Worm (Caenorhabditis elegans) whole organism, L1 larva: Measurements from ENCODE around the gene srw-137.

Experiments
- C04F5.9 ChIP-seq: sonication (generic microtip); optimal IDR thresholded peaks from 2 replicates; lab custom pipeline; 2016; ENCODE audit warnings: missing genetic modification characterization, missing compliant biosample characterization
- C16A3.4 ChIP-seq: fragments of 150-350 bp; optimal IDR thresholded peaks from 2 replicates; lab custom pipeline; 2014; ENCODE audit warnings: missing biosample characterization, missing genetic modification characterization
- F16B12.6 ChIP-seq: fragments of 150-350 bp; optimal IDR thresholded peaks from 2 replicates; lab custom pipeline; 2014; ENCODE audit warnings: missing biosample characterization, missing genetic modification characterization
- alr-1 ChIP-seq: fragments of 200-800 bp; sonication (Bioruptor generic); optimal IDR thresholded peaks from 2 replicates; lab custom pipeline; 2018; ENCODE audit warnings: borderline replicate concordance, mild to moderate bottlenecking, missing genetic modification characterization, missing compliant biosample characterization
- ama-1 ChIP-seq: fragments of 150-350 bp; optimal IDR thresholded peaks from 2 replicates; lab custom pipeline; 2014
- ceh-82 ChIP-seq, 3 experiments: fragments of 150-350 bp in 1 of 3; sonication (generic microtip) in 2 of 3; optimal IDR thresholded peaks; 2 replicates each; lab custom pipeline; 2014 to 2017; ENCODE audit warnings: missing biosample characterization in 3 of 3, missing genetic modification characterization in 3 of 3
- ces-1 ChIP-seq: fragments of 150-350 bp; optimal IDR thresholded peaks from 2 replicates; lab custom pipeline; 2014; ENCODE audit warnings: missing biosample characterization, missing genetic modification reagents, missing genetic modification characterization
- dsc-1 ChIP-seq: sonication (generic microtip); optimal IDR thresholded peaks from 2 replicates; lab custom pipeline; 2016; ENCODE audit warnings: mild to moderate bottlenecking, missing genetic modification characterization, missing compliant biosample characterization
- egl-13 ChIP-seq: sonication (generic microtip); optimal IDR thresholded peaks from 2 replicates; lab custom pipeline; 2016; ENCODE audit warnings: missing genotype, missing genetic modification reagents, missing genetic modification characterization, missing compliant biosample characterization
- egl-27 ChIP-seq, 2 experiments: fragments of 150-350 bp in 1 of 2; sonication (generic microtip); optimal IDR thresholded peaks; 3 replicates each; lab custom pipeline; 2017 to 2018; ENCODE audit warnings: missing biosample characterization in 2 of 2, missing genetic modification characterization in 2 of 2, missing genetic modification reagents in 2 of 2
- elt-3 ChIP-seq, 6 experiments: fragments of 150-350 bp in 1 of 6; sonication (generic microtip); optimal IDR thresholded peaks; 2 replicates each; lab custom pipeline; 2017 to 2018; ENCODE audit warnings: missing biosample characterization in 6 of 6, missing genetic modification characterization in 6 of 6, inconsistent platforms in 1 of 6
- ets-5 ChIP-seq: fragments of 200-800 bp; sonication (Bioruptor generic); IDR thresholded peaks from 2 replicates; pipeline ENCODE4 v1.3.6; 2022; ENCODE audit warnings: missing genetic modification characterization, missing compliant biosample characterization
- fkh-10 ChIP-seq: sonication (generic microtip); optimal IDR thresholded peaks from 2 replicates; lab custom pipeline; 2017; ENCODE audit warnings: missing biosample characterization, missing genetic modification reagents, missing genetic modification characterization
- grh-1 ChIP-seq: fragments of 200-800 bp; sonication (Bioruptor generic); IDR thresholded peaks from 2 replicates; pipeline ENCODE4 v1.3.6; 2022; ENCODE audit warnings: missing genetic modification reagents, missing genetic modification characterization, missing compliant biosample characterization
- hlh-17 ChIP-seq: fragments of 200-800 bp; sonication (Bioruptor generic); optimal IDR thresholded peaks from 2 replicates; lab custom pipeline; 2018; ENCODE audit warnings: missing genetic modification characterization, mild to moderate bottlenecking, missing compliant biosample characterization, moderate library complexity, borderline replicate concordance
- irx-1 ChIP-seq: sonication (generic microtip); optimal IDR thresholded peaks from 2 replicates; lab custom pipeline; 2016; ENCODE audit warnings: missing genetic modification characterization, missing compliant biosample characterization
- lin-15B ChIP-seq: fragments of 150-350 bp; sonication (generic microtip); optimal IDR thresholded peaks from 3 replicates; lab custom pipeline; 2014; ENCODE audit warnings: missing biosample characterization, missing genetic modification characterization
- lin-35 ChIP-seq, 2 experiments: fragments of 150-350 bp; optimal IDR thresholded peaks; 2 replicates each; lab custom pipeline; 2014; ENCODE audit warnings: missing biosample characterization in 2 of 2, missing genetic modification characterization in 2 of 2, missing genetic modification reagents in 2 of 2
- lsy-2 ChIP-seq, 2 experiments: fragments of 150-350 bp; optimal IDR thresholded peaks; 2 replicates each; lab custom pipeline; 2014; ENCODE audit warnings: missing biosample characterization in 2 of 2, missing genetic modification characterization in 2 of 2
- mab-9 ChIP-seq: fragments of 200-800 bp; sonication (Bioruptor generic); IDR thresholded peaks from 2 replicates; pipeline ENCODE4 v1.3.6; 2022; ENCODE audit warnings: missing genetic modification reagents, missing genetic modification characterization, missing compliant biosample characterization
- mdl-1 ChIP-seq, 2 experiments: fragments of 150-350 bp; optimal IDR thresholded peaks; 2 replicates each; lab custom pipeline; 2014 to 2017; ENCODE audit warnings: missing biosample characterization in 2 of 2, missing genetic modification characterization in 2 of 2, inconsistent platforms in 1 of 2
- mep-1 ChIP-seq: fragments of 150-350 bp; optimal IDR thresholded peaks from 2 replicates; lab custom pipeline; 2014; ENCODE audit warnings: missing biosample characterization, missing genetic modification characterization
- nhr-11 ChIP-seq: fragments of 150-350 bp; optimal IDR thresholded peaks from 2 replicates; lab custom pipeline; 2014; ENCODE audit warnings: missing biosample characterization, missing genetic modification characterization
- nhr-12 ChIP-seq: sonication (generic microtip); optimal IDR thresholded peaks from 2 replicates; lab custom pipeline; 2017; ENCODE audit warnings: missing biosample characterization, missing genetic modification characterization
- nhr-19 ChIP-seq: fragments of 200-800 bp; sonication (Bioruptor generic); conservative IDR thresholded peaks from 2 replicates; pipeline ENCODE4 v1.3.6; 2022; ENCODE audit warnings: missing genetic modification characterization, missing compliant biosample characterization
- nhr-237 ChIP-seq: fragments of 150-350 bp; optimal IDR thresholded peaks from 2 replicates; lab custom pipeline; 2014; ENCODE audit warnings: missing biosample characterization, missing genetic modification characterization
- nhr-47 ChIP-seq: sonication (generic microtip); optimal IDR thresholded peaks from 2 replicates; lab custom pipeline; 2016; ENCODE audit warnings: mild to moderate bottlenecking, missing genetic modification characterization, moderate library complexity, missing compliant biosample characterization
- nhr-84 ChIP-seq: sonication (generic microtip); optimal IDR thresholded peaks from 2 replicates; lab custom pipeline; 2017; ENCODE audit warnings: missing biosample characterization, missing genetic modification characterization
- pag-3 ChIP-seq: sonication (generic microtip); optimal IDR thresholded peaks from 2 replicates; lab custom pipeline; 2017; ENCODE audit warnings: missing genetic modification characterization, mild to moderate bottlenecking, missing compliant biosample characterization, antibody characterized with exemption, borderline replicate concordance; ENCODE audit not compliant: insufficient read depth
- pqm-1 ChIP-seq: sonication (generic microtip); optimal IDR thresholded peaks from 3 replicates; lab custom pipeline; 2017; ENCODE audit warnings: missing biosample characterization, missing genetic modification characterization
- rnt-1 ChIP-seq: sonication (generic microtip); optimal IDR thresholded peaks from 2 replicates; lab custom pipeline; 2016; ENCODE audit warnings: mild to moderate bottlenecking, missing genetic modification characterization, moderate library complexity, missing compliant biosample characterization
- skn-1 ChIP-seq: fragments of 150-350 bp; optimal IDR thresholded peaks from 2 replicates; lab custom pipeline; 2014; ENCODE audit warnings: missing biosample characterization, missing genetic modification characterization
- snpc-4 ChIP-seq: fragments of 150-350 bp; optimal IDR thresholded peaks from 2 replicates; lab custom pipeline; 2014; ENCODE audit warnings: missing biosample characterization, missing genetic modification characterization
- snu-23 ChIP-seq: sonication (generic microtip); optimal IDR thresholded peaks from 2 replicates; lab custom pipeline; 2016; ENCODE audit warnings: missing genetic modification characterization, missing compliant biosample characterization
- sox-4 ChIP-seq: sonication (generic microtip); optimal IDR thresholded peaks from 2 replicates; lab custom pipeline; 2016; ENCODE audit warnings: missing genetic modification characterization, missing compliant biosample characterization
- tbx-2 ChIP-seq: sonication (generic microtip); optimal IDR thresholded peaks from 2 replicates; lab custom pipeline; 2016; ENCODE audit warnings: missing genetic modification characterization, missing compliant biosample characterization
- tlp-1 ChIP-seq: fragments of 150-350 bp; optimal IDR thresholded peaks from 2 replicates; lab custom pipeline; 2014; ENCODE audit warnings: missing biosample characterization, missing genetic modification characterization
- unc-30 ChIP-seq: sonication (generic microtip); optimal IDR thresholded peaks from 2 replicates; lab custom pipeline; 2017; ENCODE audit warnings: missing biosample characterization, missing genetic modification characterization
- unc-98 ChIP-seq: fragments of 200-800 bp; sonication (Bioruptor generic); IDR thresholded peaks from 2 replicates; pipeline ENCODE4 v1.3.6; 2022; ENCODE audit warnings: missing genetic modification characterization, missing compliant biosample characterization
- vab-15 ChIP-seq: sonication (generic microtip); optimal IDR thresholded peaks from 2 replicates; lab custom pipeline; 2017; ENCODE audit warnings: missing genotype, mild to moderate bottlenecking, missing genetic modification characterization, missing compliant biosample characterization
- xbp-1 ChIP-seq: sonication (generic microtip); optimal IDR thresholded peaks from 2 replicates; lab custom pipeline; 2016; ENCODE audit warnings: missing genetic modification characterization, missing compliant biosample characterization
- zag-1 ChIP-seq: fragments of 150-350 bp; optimal IDR thresholded peaks from 2 replicates; lab custom pipeline; 2014; ENCODE audit warnings: missing biosample characterization, missing genetic modification characterization
- zip-4 ChIP-seq: fragments of 200-800 bp; sonication (Bioruptor generic); optimal IDR thresholded peaks from 2 replicates; lab custom pipeline; 2018; ENCODE audit warnings: mild to moderate bottlenecking, missing genetic modification characterization, moderate library complexity, missing compliant biosample characterization

The srw-137 gene

ce11 chrV:2927553-2927952 is 16.2 kb downstream of the srw-137 start, which contains the start of gene C31B8.12:
C31B8.12 (minus strand) TSS chrV:2927653.
- TF ChIP-seq ets-5 (no peak), unc-98 (GFP tag; lab: Robert Waterston, UW) (no peak), pqm-1 (tag; lab: Kevin White, UChicago) (no peak), xbp-1 (no peak), lin-35 (GFP tag; optimal IDR thresholded peaks at IDR 0.05; lab: Kevin White, UChicago) (no peak), mdl-1 (tag; optimal IDR thresholded peaks at IDR 0.05; lab: Kevin White, UChicago) (no peak), pag-3 (tag; lab: Kevin White, UChicago) (no peak), skn-1 (tag; lab: Kevin White, UChicago) (no peak), lsy-2 (tag; optimal IDR thresholded peaks at IDR 0.05; lab: Kevin White, UChicago) (no peak), nhr-12 (tag; lab: Kevin White, UChicago) (no peak), elt-3 (tag; optimal IDR thresholded peaks at IDR 0.05; lab: Kevin White, UChicago) (no peak), tlp-1 (no peak)

ce11 chrV:2922594-2922993 is 21.2 kb downstream of the srw-137 start, which contains the start of gene srh-38:
srh-38 (minus strand) TSS chrV:2922694.
- no peak for TF ChIP-seq nhr-237 (tag; lab: Kevin White, UChicago)
- TF ChIP-seq nhr-12 (tag; lab: Kevin White, UChicago), result no peak
- no peak for TF ChIP-seq zag-1 (tag; lab: Kevin White, UChicago)
- TF ChIP-seq grh-1 (GFP tag; lab: Robert Waterston, UW), result no peak
- TF ChIP-seq egl-13 (tag; lab: Kevin White, UChicago), result no peak
- TF ChIP-seq nhr-84 (tag; lab: Kevin White, UChicago), result no peak
- no peak for TF ChIP-seq ces-1 (GFP tag; lab: Kevin White, UChicago)
- TF ChIP-seq dsc-1, result no peak
- no peak for TF ChIP-seq nhr-19 (GFP tag; lab: Robert Waterston, UW)
- no peak for TF ChIP-seq mep-1 (tag; lab: Kevin White, UChicago)
- no peak for TF ChIP-seq ama-1
- TF ChIP-seq fkh-10, result no peak
- no peak for TF ChIP-seq hlh-17
- TF ChIP-seq snu-23 (GFP tag; lab: Kevin White, UChicago), result no peak
- no peak for TF ChIP-seq unc-30
- TF ChIP-seq lin-15B (tag; lab: Kevin White, UChicago), result no peak

ce11 chrV:2920125-2920524 is 23.6 kb downstream of the srw-137 start:
- TF ChIP-seq egl-27 (tag; optimal IDR thresholded peaks at IDR 0.05; lab: Kevin White, UChicago) (no peak), alr-1 (tag; lab: Kevin White, UChicago) (no peak), rnt-1 (no peak), ces-1 (GFP tag; lab: Kevin White, UChicago) (no peak), zip-4 (GFP tag; lab: Kevin White, UChicago) (no peak), irx-1 (tag; lab: Kevin White, UChicago) (no peak), mab-9 (GFP tag; lab: Robert Waterston, UW) (no peak), snpc-4 (tag; lab: Kevin White, UChicago) (peak; percentile 44)

ce11 chrV:2913948-2914347 is 29.8 kb downstream of the srw-137 start, which contains the start of gene srh-146:
srh-146 (plus strand) TSS chrV:2914248.
- TF ChIP-seq sox-4 (tag; lab: Kevin White, UChicago) (no peak), ceh-82 (tag; optimal IDR thresholded peaks at IDR 0.05; lab: Kevin White, UChicago) (no peak), ces-1 (GFP tag; lab: Kevin White, UChicago) (no peak), nhr-47 (tag; lab: Kevin White, UChicago) (no peak), nhr-11 (no peak), tbx-2 (tag; lab: Kevin White, UChicago) (no peak), vab-15 (tag; lab: Kevin White, UChicago) (no peak), C16A3.4 (no peak), C04F5.9 (tag; lab: Kevin White, UChicago) (no peak), F16B12.6 (tag; lab: Kevin White, UChicago) (no peak)
